Worm (Caenorhabditis elegans) whole organism, young adult: ENCODE measurements around the gene sri-33.

Source experiments
- F57A8.1 ChIP-seq: fragments of 200-800 bp; sonication (Bioruptor generic); optimal IDR thresholded peaks from 2 replicates; lab custom pipeline; 2018; ENCODE audit warnings: mild to moderate bottlenecking, missing genetic modification characterization, moderate library complexity, missing compliant biosample characterization
- T26A5.8 ChIP-seq: sonication (generic microtip); optimal IDR thresholded peaks from 2 replicates; lab custom pipeline; 2016; ENCODE audit warnings: missing genetic modification characterization, missing compliant biosample characterization
- atf-7 ChIP-seq: sonication (generic microtip); optimal IDR thresholded peaks from 2 replicates; lab custom pipeline; 2017; ENCODE audit warnings: mild to moderate bottlenecking, missing genetic modification characterization, missing compliant biosample characterization
- bed-1 ChIP-seq: fragments of 200-800 bp; sonication (Bioruptor generic); IDR thresholded peaks from 2 replicates; pipeline ENCODE4 v1.3.6; 2022; ENCODE audit warnings: missing genetic modification reagents, missing genetic modification characterization, missing compliant biosample characterization
- chd-7 ChIP-seq: sonication (generic microtip); optimal IDR thresholded peaks from 2 replicates; lab custom pipeline; 2016; ENCODE audit warnings: mild to moderate bottlenecking, missing genetic modification characterization, moderate library complexity, missing compliant biosample characterization
- dox-1 ChIP-seq: fragments of 200-800 bp; sonication (Bioruptor generic); IDR thresholded peaks from 2 replicates; pipeline ENCODE4 v1.3.6; 2022; ENCODE audit warnings: missing genetic modification reagents, missing genetic modification characterization, missing compliant biosample characterization
- dpff-1 ChIP-seq: sonication (generic microtip); optimal IDR thresholded peaks from 2 replicates; lab custom pipeline; 2017; ENCODE audit warnings: mild to moderate bottlenecking, missing genetic modification characterization, missing compliant biosample characterization
- egl-18 ChIP-seq: fragments of 200-800 bp; sonication (Bioruptor generic); IDR thresholded peaks from 2 replicates; pipeline ENCODE4 v1.3.6; 2022; ENCODE audit warnings: missing genetic modification reagents, missing genetic modification characterization, missing compliant biosample characterization
- egrh-3 ChIP-seq: fragments of 200-800 bp; sonication (Bioruptor generic); IDR thresholded peaks from 2 replicates; pipeline ENCODE4 v1.3.6; 2022; ENCODE audit warnings: missing genetic modification reagents, missing genetic modification characterization, missing compliant biosample characterization
- hmg-1.2 ChIP-seq: fragments of 200-800 bp; sonication (Bioruptor generic); IDR thresholded peaks from 2 replicates; pipeline ENCODE4 v1.3.6; 2022; ENCODE audit warnings: missing genetic modification reagents, missing genetic modification characterization, missing compliant biosample characterization
- let-607 ChIP-seq, 2 experiments: fragments of 200-800 bp in 1 of 2; sonication (Bioruptor generic) in 1 of 2; sonication (generic microtip) in 1 of 2; optimal IDR thresholded peaks; 2 replicates each; lab custom pipeline; 2016 to 2018; ENCODE audit warnings: mild to moderate bottlenecking in 2 of 2, missing compliant biosample characterization in 2 of 2, missing genetic modification characterization in 2 of 2, moderate library complexity in 2 of 2, missing genotype in 1 of 2
- nfya-1 ChIP-seq: sonication (generic microtip); optimal IDR thresholded peaks from 2 replicates; lab custom pipeline; 2017; ENCODE audit warnings: antibody characterized with exemption, missing compliant biosample characterization, missing genetic modification characterization, borderline replicate concordance; ENCODE audit not compliant: insufficient read depth
- nhr-120 ChIP-seq: fragments of 200-800 bp; sonication (Bioruptor generic); IDR thresholded peaks from 2 replicates; pipeline ENCODE4 v1.3.6; 2022; ENCODE audit warnings: missing genetic modification characterization, missing compliant biosample characterization
- pbrm-1 ChIP-seq: fragments of 200-800 bp; sonication (Bioruptor generic); IDR thresholded peaks from 2 replicates; pipeline ENCODE4 v1.3.6; 2022; ENCODE audit warnings: missing genetic modification reagents, missing genetic modification characterization, missing compliant biosample characterization
- rcor-1 ChIP-seq: fragments of 200-800 bp; sonication (Bioruptor generic); IDR thresholded peaks from 2 replicates; pipeline ENCODE4 v1.3.6; 2022; ENCODE audit warnings: missing genetic modification reagents, missing genetic modification characterization, missing compliant biosample characterization
- sea-2 ChIP-seq: fragments of 200-800 bp; sonication (Bioruptor generic); IDR thresholded peaks from 2 replicates; pipeline ENCODE4 v1.3.6; 2022; ENCODE audit warnings: missing genetic modification characterization, missing compliant biosample characterization
- snpc-1.1 ChIP-seq: sonication (generic microtip); optimal IDR thresholded peaks from 2 replicates; lab custom pipeline; 2017; ENCODE audit warnings: missing genetic modification characterization, mild to moderate bottlenecking, missing compliant biosample characterization, antibody characterized with exemption, moderate library complexity, missing genotype, missing genetic modification reagents; ENCODE audit not compliant: insufficient read depth
- snpc-4 ChIP-seq, 5 experiments: fragments of 150-350 bp in 1 of 5; sonication (generic microtip) in 4 of 5; optimal IDR thresholded peaks; 2 replicates each; lab custom pipeline; 2014 to 2018; ENCODE audit warnings: missing genetic modification characterization in 5 of 5, missing biosample characterization in 3 of 5, antibody characterized with exemption in 2 of 5, mild to moderate bottlenecking in 2 of 5, missing compliant biosample characterization in 2 of 5, missing genotype in 2 of 5, moderate library complexity in 2 of 5, missing genetic modification reagents in 1 of 5
- unc-130 ChIP-seq: sonication (generic microtip); optimal IDR thresholded peaks from 2 replicates; lab custom pipeline; 2016; ENCODE audit warnings: missing genetic modification reagents, missing genetic modification characterization, missing compliant biosample characterization
- zfh-2 ChIP-seq: fragments of 200-800 bp; sonication (Bioruptor generic); conservative IDR thresholded peaks from 2 replicates; pipeline ENCODE4 v1.3.6; 2022; ENCODE audit warnings: missing genetic modification reagents, missing genetic modification characterization, missing compliant biosample characterization
- ztf-22 ChIP-seq: fragments of 200-800 bp; sonication (Bioruptor generic); optimal IDR thresholded peaks from 2 replicates; lab custom pipeline; 2018; ENCODE audit warnings: mild to moderate bottlenecking, missing genetic modification characterization, moderate library complexity, missing compliant biosample characterization

Gene sri-33

ce11 chrII:3110099-3110498 is 46.5 kb downstream of the sri-33 start (continued):
- TF ChIP-seq snpc-1.1 (tag; lab: Kevin White, UChicago) = peak; percentile 60
- TF ChIP-seq snpc-4 (GFP tag; optimal IDR thresholded peaks at IDR 0.05; lab: Kevin White, UChicago) = no peak
- TF ChIP-seq snpc-4 (tag; optimal IDR thresholded peaks at IDR 0.05; lab: Kevin White, UChicago) = peak in 2 of 4 experiments; percentile 57 to 74
- no peak for TF ChIP-seq let-607 (tag; optimal IDR thresholded peaks at IDR 0.05; lab: Kevin White, UChicago)
- TF ChIP-seq T26A5.8 (tag; lab: Kevin White, UChicago) = no peak
- no peak for TF ChIP-seq pbrm-1 (GFP tag; lab: Robert Waterston, UW)
- TF ChIP-seq zfh-2 = peak; percentile 46; the same call in 1 of the 2 replicates
- no peak for TF ChIP-seq nfya-1 (tag; lab: Kevin White, UChicago)
- no peak for TF ChIP-seq dpff-1 (tag; lab: Kevin White, UChicago)
- TF ChIP-seq atf-7 (tag; lab: Kevin White, UChicago) = no peak

DNA sequence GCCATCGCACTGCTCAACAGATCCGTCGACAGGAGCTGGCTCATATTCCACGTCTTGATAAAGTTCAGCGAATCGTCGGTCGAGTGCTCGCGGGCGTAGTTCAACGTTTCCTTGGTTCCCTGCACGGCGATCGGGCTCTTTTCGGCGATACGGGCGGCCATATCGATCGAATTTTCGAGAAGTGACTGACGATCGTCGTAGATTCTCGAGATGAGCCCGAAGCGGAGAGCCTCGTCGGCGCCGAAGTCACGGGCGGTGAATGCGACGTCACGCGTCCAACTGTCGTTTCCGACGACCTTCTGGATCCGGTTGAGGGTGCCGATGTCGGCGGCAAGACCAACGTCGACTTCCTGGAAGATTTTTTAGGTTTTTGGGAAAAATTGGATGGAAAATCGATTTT is 47.1 kb downstream of the sri-33 start:
- no peak for TF ChIP-seq rcor-1
- peak; percentile 55; the same call in 1 of the 2 replicates for TF ChIP-seq zfh-2
- TF ChIP-seq dox-1 (GFP tag; lab: Robert Waterston, UW) = 0 out of 2 replicates have a peak, but pooled peaks have one; percentile 12
- no peak for TF ChIP-seq bed-1

DNA sequence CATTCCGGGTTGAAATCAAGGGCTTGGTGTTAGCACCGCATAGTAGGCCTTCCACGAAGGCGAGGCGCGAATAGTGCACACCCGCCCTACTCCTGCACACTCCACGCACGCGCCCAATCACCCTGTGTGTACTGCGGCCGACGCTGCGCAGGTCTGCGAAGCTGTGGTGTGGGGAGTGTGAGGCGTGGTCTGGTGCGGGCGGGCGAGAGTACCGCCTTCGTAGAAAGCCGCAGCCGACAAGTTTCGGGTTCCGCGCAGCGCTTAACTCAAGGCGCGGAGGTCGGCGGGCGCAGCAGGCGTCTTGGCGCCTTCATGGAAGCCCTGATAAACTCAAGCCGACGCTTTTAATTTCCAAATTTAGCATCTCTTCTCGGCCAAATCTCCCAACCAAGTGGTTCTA is 48.5 kb downstream of the sri-33 start:
- TF ChIP-seq egl-18 (GFP tag; lab: Robert Waterston, UW) (no peak), snpc-1.1 (tag; lab: Kevin White, UChicago) (peak; percentile 59), egrh-3 (GFP tag; lab: Robert Waterston, UW) (peak; percentile 84), sea-2 (no peak), dox-1 (GFP tag; lab: Robert Waterston, UW) (no peak), unc-130 (no peak), chd-7 (tag; lab: Kevin White, UChicago) (peak; percentile 7), zfh-2 (peak; percentile 93), hmg-1.2 (GFP tag; lab: Robert Waterston, UW) (no peak), F57A8.1 (GFP tag; lab: Kevin White, UChicago) (no peak), snpc-4 (GFP tag; optimal IDR thresholded peaks at IDR 0.05; lab: Kevin White, UChicago) (no peak), snpc-4 (tag; optimal IDR thresholded peaks at IDR 0.05; lab: Kevin White, UChicago) (peak in 3 of 4 experiments; percentile 51 to 81 (median 58))

DNA sequence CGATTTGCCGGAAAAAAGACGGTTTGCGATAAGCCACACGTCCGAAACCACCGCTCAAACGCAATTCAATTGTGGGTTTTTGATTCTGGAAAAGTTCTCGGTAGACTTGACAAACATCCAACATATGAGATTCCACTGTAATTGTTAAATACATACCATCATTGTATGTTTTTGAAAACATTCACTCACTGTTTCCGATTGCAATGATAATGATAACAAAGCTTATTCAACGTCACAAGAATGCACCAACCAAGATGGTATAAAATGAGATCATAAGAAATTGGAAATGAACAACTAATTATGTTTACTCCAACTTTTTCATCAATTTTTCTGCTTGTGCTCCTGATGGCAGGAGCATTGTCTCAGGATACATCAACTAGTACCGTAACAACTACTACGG is 50.9 kb downstream of the sri-33 start, which contains the start of gene clec-122:
Gene clec-122, plus strand, starts transcription at position 301 of the 400 bp plus-strand sequence.
- TF ChIP-seq nhr-120 (GFP tag; lab: Robert Waterston, UW) (no peak), ztf-22 (GFP tag; lab: Kevin White, UChicago) (no peak)
